Fruit fly (Drosophila melanogaster): ENCODE measurements around the gene LManIV.

Gene LManIV

dm6 chr2L:8746350-8746759 is 25.8 kb downstream of the LManIV start:
- TF ChIP-seq CG8478 (optimal IDR thresholded peaks at IDR 0.05) (no peak), CTCF (optimal IDR thresholded peaks at IDR 0.05) (no peak)

- no peak for TF ChIP-seq CG8478 (optimal IDR thresholded peaks at IDR 0.05)
- TF ChIP-seq CTCF (optimal IDR thresholded peaks at IDR 0.05) = no peak
Observed at dm6 chr2L:8743082-8743481, 29.1 kb downstream of the LManIV start.

- TF ChIP-seq CTCF (optimal IDR thresholded peaks at IDR 0.05) (peak; percentile 77 to 81), CG8478 (optimal IDR thresholded peaks at IDR 0.05) (no peak)
Observed at dm6 chr2L:8740757-8741278, 31.3 kb downstream of the LManIV start.

dm6 chr2L:8739984-8740756 is 32.0 kb downstream of the LManIV start, which contains the start of gene raw:
Gene raw (minus strand): TSS chr2L:8740660.
- no peak for TF ChIP-seq CTCF (optimal IDR thresholded peaks at IDR 0.05)
- TF ChIP-seq CG8478 (optimal IDR thresholded peaks at IDR 0.05) = no peak

dm6 chr2L:8738253-8738665 is 33.9 kb downstream of the LManIV start:
- TF ChIP-seq CTCF (optimal IDR thresholded peaks at IDR 0.05) (no peak), CG8478 (optimal IDR thresholded peaks at IDR 0.05) (no peak)

dm6 chr2L:8736383-8736782 is 35.8 kb downstream of the LManIV start:
- TF ChIP-seq CG8478 (optimal IDR thresholded peaks at IDR 0.05) = no peak
- no peak for TF ChIP-seq CTCF (optimal IDR thresholded peaks at IDR 0.05)

- TF ChIP-seq CTCF (optimal IDR thresholded peaks at IDR 0.05) = no peak
- TF ChIP-seq CG8478 (optimal IDR thresholded peaks at IDR 0.05) = no peak
Observed at dm6 chr2L:8735572-8735996, 36.6 kb downstream of the LManIV start.

- TF ChIP-seq CG8478 (optimal IDR thresholded peaks at IDR 0.05) (no peak), CTCF (optimal IDR thresholded peaks at IDR 0.05) (no peak)
Observed at dm6 chr2L:8734998-8735397, 37.1 kb downstream of the LManIV start.

- TF ChIP-seq CG8478 (optimal IDR thresholded peaks at IDR 0.05) (no peak), CTCF (optimal IDR thresholded peaks at IDR 0.05) (no peak)
Observed at dm6 chr2L:8734304-8734703, 37.8 kb downstream of the LManIV start.

dm6 chr2L:8732702-8733101 is 39.4 kb downstream of the LManIV start:
- no peak for TF ChIP-seq CG8478 (optimal IDR thresholded peaks at IDR 0.05)
- TF ChIP-seq CTCF (optimal IDR thresholded peaks at IDR 0.05) = no peak

dm6 chr2L:8721028-8721427 is 51.1 kb downstream of the LManIV start:
- TF ChIP-seq CTCF (optimal IDR thresholded peaks at IDR 0.05) (no peak), CG8478 (optimal IDR thresholded peaks at IDR 0.05) (no peak)

- no peak for TF ChIP-seq CTCF (optimal IDR thresholded peaks at IDR 0.05)
- no peak for TF ChIP-seq CG8478 (optimal IDR thresholded peaks at IDR 0.05)
Observed at dm6 chr2L:8719757-8720156, 52.4 kb downstream of the LManIV start.
